Worm (Caenorhabditis elegans) whole organism, young adult: ENCODE measurements around the gene gmeb-3.
A peak's percentile ranks its signal among the peaks of the same experiment; 100 is the strongest.

Source experiments
- B0261.1 ChIP-seq: sonication (generic microtip); optimal IDR thresholded peaks from 2 replicates; lab custom pipeline; 2016; ENCODE audit warnings: mild to moderate bottlenecking, missing genetic modification characterization, moderate library complexity, missing compliant biosample characterization
- B0336.3 ChIP-seq: fragments of 200-800 bp; sonication (Bioruptor generic); IDR thresholded peaks from 2 replicates; pipeline ENCODE4 v1.3.6; 2022; ENCODE audit warnings: missing genetic modification characterization, missing compliant biosample characterization
- D2030.7 ChIP-seq: fragments of 200-800 bp; sonication (Bioruptor generic); IDR thresholded peaks from 2 replicates; pipeline ENCODE4 v1.3.6; 2022; ENCODE audit warnings: missing genetic modification reagents, missing genetic modification characterization, missing compliant biosample characterization
- F10E7.11 ChIP-seq: sonication (generic microtip); optimal IDR thresholded peaks from 2 replicates; lab custom pipeline; 2017; ENCODE audit warnings: mild to moderate bottlenecking, missing genetic modification characterization, moderate library complexity, missing compliant biosample characterization
- F33H1.4 ChIP-seq: fragments of 200-800 bp; sonication (Bioruptor generic); IDR thresholded peaks from 2 replicates; pipeline ENCODE4 v1.3.6; 2022; ENCODE audit warnings: missing genetic modification reagents, missing genetic modification characterization, missing compliant biosample characterization
- F37B4.10 ChIP-seq: fragments of 200-800 bp; sonication (Bioruptor generic); IDR thresholded peaks from 2 replicates; pipeline ENCODE4 v1.3.6; 2022; ENCODE audit warnings: missing genetic modification characterization, missing compliant biosample characterization
- F49E8.2 ChIP-seq: sonication (generic microtip); optimal IDR thresholded peaks from 3 replicates; lab custom pipeline; 2017; ENCODE audit warnings: missing genetic modification characterization, mild to moderate bottlenecking, missing compliant biosample characterization, antibody characterized with exemption, moderate library complexity; ENCODE audit not compliant: insufficient read depth
- F55B11.4 ChIP-seq: sonication (generic microtip); optimal IDR thresholded peaks from 2 replicates; lab custom pipeline; 2016; ENCODE audit warnings: missing compliant biosample characterization, missing genetic modification characterization, borderline replicate concordance; ENCODE audit not compliant: insufficient read depth
- F57A8.1 ChIP-seq: fragments of 200-800 bp; sonication (Bioruptor generic); optimal IDR thresholded peaks from 2 replicates; lab custom pipeline; 2018; ENCODE audit warnings: mild to moderate bottlenecking, missing genetic modification characterization, moderate library complexity, missing compliant biosample characterization
- F57C9.4 ChIP-seq: sonication (generic microtip); optimal IDR thresholded peaks from 2 replicates; lab custom pipeline; 2017; ENCODE audit warnings: mild to moderate bottlenecking, missing genetic modification characterization, missing compliant biosample characterization
- T07F8.4 ChIP-seq: sonication (generic microtip); optimal IDR thresholded peaks from 2 replicates; lab custom pipeline; 2016; ENCODE audit warnings: mild to moderate bottlenecking, missing genetic modification characterization, moderate library complexity, missing compliant biosample characterization
- Y95B8A.8 ChIP-seq: fragments of 200-800 bp; sonication (Bioruptor generic); IDR thresholded peaks from 2 replicates; pipeline ENCODE4 v1.3.6; 2022; ENCODE audit warnings: missing genetic modification reagents, missing genetic modification characterization, missing compliant biosample characterization
- ZK185.1 ChIP-seq: sonication (generic microtip); optimal IDR thresholded peaks from 2 replicates; lab custom pipeline; 2016; ENCODE audit warnings: mild to moderate bottlenecking, missing genetic modification characterization, missing compliant biosample characterization; ENCODE audit not compliant: poor library complexity, severe bottlenecking
- attf-3 ChIP-seq: fragments of 200-800 bp; sonication (Bioruptor generic); conservative IDR thresholded peaks from 2 replicates; pipeline ENCODE4 v1.3.6; 2022; ENCODE audit warnings: missing genetic modification reagents, missing genetic modification characterization, missing compliant biosample characterization
- attf-5 ChIP-seq: fragments of 200-800 bp; sonication (Bioruptor generic); optimal IDR thresholded peaks from 2 replicates; lab custom pipeline; 2018; ENCODE audit warnings: mild to moderate bottlenecking, missing genetic modification characterization, missing compliant biosample characterization
- attf-6 ChIP-seq: fragments of 200-800 bp; sonication (Bioruptor generic); IDR thresholded peaks from 2 replicates; pipeline ENCODE4 v1.3.6; 2022; ENCODE audit warnings: missing genetic modification reagents, missing genetic modification characterization, missing compliant biosample characterization
- bed-1 ChIP-seq: fragments of 200-800 bp; sonication (Bioruptor generic); IDR thresholded peaks from 2 replicates; pipeline ENCODE4 v1.3.6; 2022; ENCODE audit warnings: missing genetic modification reagents, missing genetic modification characterization, missing compliant biosample characterization
- ceh-27 ChIP-seq: fragments of 200-800 bp; sonication (Bioruptor generic); optimal IDR thresholded peaks from 2 replicates; lab custom pipeline; 2018; ENCODE audit warnings: mild to moderate bottlenecking, missing genetic modification characterization, moderate library complexity, missing compliant biosample characterization
- chd-7 ChIP-seq: sonication (generic microtip); optimal IDR thresholded peaks from 2 replicates; lab custom pipeline; 2016; ENCODE audit warnings: mild to moderate bottlenecking, missing genetic modification characterization, moderate library complexity, missing compliant biosample characterization
- efl-1 ChIP-seq: fragments of 150-350 bp; optimal IDR thresholded peaks from 2 replicates; lab custom pipeline; 2014; ENCODE audit warnings: missing biosample characterization, missing genetic modification reagents, missing genetic modification characterization
- egl-18 ChIP-seq: fragments of 200-800 bp; sonication (Bioruptor generic); IDR thresholded peaks from 2 replicates; pipeline ENCODE4 v1.3.6; 2022; ENCODE audit warnings: missing genetic modification reagents, missing genetic modification characterization, missing compliant biosample characterization
- egl-44 ChIP-seq: fragments of 200-800 bp; sonication (Bioruptor generic); IDR thresholded peaks from 2 replicates; pipeline ENCODE4 v1.3.6; 2022; ENCODE audit warnings: missing genetic modification reagents, missing genetic modification characterization, missing compliant biosample characterization
- ekl-4 ChIP-seq: fragments of 200-800 bp; sonication (Bioruptor generic); IDR thresholded peaks from 2 replicates; pipeline ENCODE4 v1.3.6; 2022; ENCODE audit warnings: missing genetic modification reagents, missing genetic modification characterization, missing compliant biosample characterization
- ets-4 ChIP-seq: fragments of 200-800 bp; sonication (Bioruptor generic); optimal IDR thresholded peaks from 2 replicates; lab custom pipeline; 2018; ENCODE audit warnings: mild to moderate bottlenecking, missing genetic modification characterization, missing compliant biosample characterization
- fkh-3 ChIP-seq: sonication (generic microtip); optimal IDR thresholded peaks from 2 replicates; lab custom pipeline; 2016; ENCODE audit warnings: mild to moderate bottlenecking, missing genetic modification characterization, missing compliant biosample characterization
- him-1 ChIP-seq: sonication (generic microtip); optimal IDR thresholded peaks from 2 replicates; lab custom pipeline; 2016; ENCODE audit warnings: missing genotype, missing genetic modification reagents, missing genetic modification characterization, missing compliant biosample characterization
- hmg-20 ChIP-seq: fragments of 200-800 bp; sonication (Bioruptor generic); IDR thresholded peaks from 2 replicates; pipeline ENCODE4 v1.3.6; 2022; ENCODE audit warnings: missing genetic modification reagents, missing genetic modification characterization, missing compliant biosample characterization
- hsf-1 ChIP-seq: fragments of 200-800 bp; sonication (Bioruptor generic); IDR thresholded peaks from 2 replicates; pipeline ENCODE4 v1.3.6; 2022; ENCODE audit warnings: missing genetic modification reagents, missing genetic modification characterization, missing compliant biosample characterization
- lin-26 ChIP-seq: fragments of 200-800 bp; sonication (Bioruptor generic); IDR thresholded peaks from 2 replicates; pipeline ENCODE4 v1.3.6; 2022; ENCODE audit warnings: missing genetic modification reagents, missing genetic modification characterization, missing compliant biosample characterization
- lin-35 ChIP-seq, 3 experiments: fragments of 150-350 bp in 2 of 3; sonication (generic microtip) in 1 of 3; optimal IDR thresholded peaks; 2 replicates each; lab custom pipeline; 2014 to 2018; ENCODE audit warnings: missing biosample characterization in 3 of 3, missing genetic modification characterization in 3 of 3, missing genetic modification reagents in 3 of 3
- lin-54 ChIP-seq: fragments of 200-800 bp; sonication (Bioruptor generic); optimal IDR thresholded peaks from 2 replicates; lab custom pipeline; 2018; ENCODE audit warnings: mild to moderate bottlenecking, missing genetic modification characterization, missing compliant biosample characterization
- lir-1 ChIP-seq: fragments of 200-800 bp; sonication (Bioruptor generic); conservative IDR thresholded peaks from 2 replicates; pipeline ENCODE4 v1.3.6; 2022; ENCODE audit warnings: missing genetic modification reagents, missing genetic modification characterization, missing compliant biosample characterization
- lsl-1 ChIP-seq: fragments of 200-800 bp; sonication (Bioruptor generic); optimal IDR thresholded peaks from 2 replicates; lab custom pipeline; 2018; ENCODE audit warnings: mild to moderate bottlenecking, missing genetic modification characterization, moderate library complexity, missing compliant biosample characterization
- madf-10 ChIP-seq: sonication (generic microtip); optimal IDR thresholded peaks from 2 replicates; lab custom pipeline; 2016; ENCODE audit warnings: mild to moderate bottlenecking, missing genetic modification characterization, missing compliant biosample characterization
- madf-6 ChIP-seq: fragments of 200-800 bp; sonication (Bioruptor generic); IDR thresholded peaks from 2 replicates; pipeline ENCODE4 v1.3.6; 2022; ENCODE audit warnings: missing genetic modification reagents, missing genetic modification characterization, missing compliant biosample characterization
- madf-8 ChIP-seq: fragments of 200-800 bp; sonication (Bioruptor generic); conservative IDR thresholded peaks from 2 replicates; pipeline ENCODE4 v1.3.6; 2022; ENCODE audit warnings: missing genetic modification reagents, missing genetic modification characterization, missing compliant biosample characterization
- mxl-1 ChIP-seq: sonication (generic microtip); optimal IDR thresholded peaks from 2 replicates; lab custom pipeline; 2016; ENCODE audit warnings: missing genetic modification characterization, missing compliant biosample characterization
- nfya-1 ChIP-seq: sonication (generic microtip); optimal IDR thresholded peaks from 2 replicates; lab custom pipeline; 2017; ENCODE audit warnings: antibody characterized with exemption, missing compliant biosample characterization, missing genetic modification characterization, borderline replicate concordance; ENCODE audit not compliant: insufficient read depth
- nfyb-1 ChIP-seq: fragments of 200-800 bp; sonication (Bioruptor generic); IDR thresholded peaks from 2 replicates; pipeline ENCODE4 v1.3.6; 2022; ENCODE audit warnings: missing genetic modification reagents, missing genetic modification characterization, missing compliant biosample characterization
- nhr-179 ChIP-seq: sonication (generic microtip); optimal IDR thresholded peaks from 2 replicates; lab custom pipeline; 2016; ENCODE audit warnings: mild to moderate bottlenecking, missing genetic modification characterization, missing compliant biosample characterization
- nhr-27 ChIP-seq: fragments of 200-800 bp; sonication (Bioruptor generic); optimal IDR thresholded peaks from 2 replicates; lab custom pipeline; 2018; ENCODE audit warnings: mild to moderate bottlenecking, missing genetic modification characterization, moderate library complexity, missing compliant biosample characterization
- snpc-1.1 ChIP-seq: sonication (generic microtip); optimal IDR thresholded peaks from 2 replicates; lab custom pipeline; 2017; ENCODE audit warnings: missing genetic modification characterization, mild to moderate bottlenecking, missing compliant biosample characterization, antibody characterized with exemption, moderate library complexity, missing genotype, missing genetic modification reagents; ENCODE audit not compliant: insufficient read depth
- snpc-3.4 ChIP-seq: sonication (generic microtip); optimal IDR thresholded peaks from 2 replicates; lab custom pipeline; 2017; ENCODE audit warnings: missing genetic modification characterization, mild to moderate bottlenecking, missing compliant biosample characterization, antibody characterized with exemption, moderate library complexity, missing genotype, missing genetic modification reagents
- snpc-4 ChIP-seq, 5 experiments: fragments of 150-350 bp in 1 of 5; sonication (generic microtip) in 4 of 5; optimal IDR thresholded peaks; 2 replicates each; lab custom pipeline; 2014 to 2018; ENCODE audit warnings: missing genetic modification characterization in 5 of 5, missing biosample characterization in 3 of 5, antibody characterized with exemption in 2 of 5, mild to moderate bottlenecking in 2 of 5, missing compliant biosample characterization in 2 of 5, missing genotype in 2 of 5, moderate library complexity in 2 of 5, missing genetic modification reagents in 1 of 5
- sptf-2 ChIP-seq: fragments of 200-800 bp; sonication (Bioruptor generic); optimal IDR thresholded peaks from 2 replicates; lab custom pipeline; 2018; ENCODE audit warnings: mild to moderate bottlenecking, missing genetic modification characterization, missing compliant biosample characterization
- xnd-1 ChIP-seq: sonication (generic microtip); optimal IDR thresholded peaks from 2 replicates; lab custom pipeline; 2016; ENCODE audit warnings: missing genotype, missing genetic modification reagents, missing genetic modification characterization, missing compliant biosample characterization
- ztf-22 ChIP-seq: fragments of 200-800 bp; sonication (Bioruptor generic); optimal IDR thresholded peaks from 2 replicates; lab custom pipeline; 2018; ENCODE audit warnings: mild to moderate bottlenecking, missing genetic modification characterization, moderate library complexity, missing compliant biosample characterization
- ztf-3 ChIP-seq: fragments of 200-800 bp; sonication (Bioruptor generic); optimal IDR thresholded peaks from 2 replicates; lab custom pipeline; 2018; ENCODE audit warnings: mild to moderate bottlenecking, missing genetic modification characterization, missing compliant biosample characterization

Gene gmeb-3

DNA sequence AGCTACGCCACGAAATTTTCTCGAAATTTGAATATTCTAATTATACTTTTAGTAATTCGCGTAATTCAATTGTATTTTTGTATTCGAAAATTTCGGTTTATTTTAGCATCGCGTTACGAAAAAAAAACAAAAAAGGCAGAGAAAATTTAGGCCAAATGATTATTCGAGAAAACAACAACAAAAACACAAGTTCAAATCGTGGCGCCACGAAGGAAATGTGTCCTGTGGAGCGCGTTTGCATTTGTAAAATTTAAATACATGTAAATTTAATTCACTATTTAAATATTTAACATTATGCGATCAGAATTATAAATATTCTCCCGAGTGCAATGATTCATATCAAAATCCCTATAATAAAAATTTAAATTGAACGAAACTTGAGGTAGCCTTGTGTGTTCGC, 44.6 kb upstream of the gmeb-3 start (continued):
- no peak for TF ChIP-seq Y95B8A.8 (GFP tag; lab: Robert Waterston, UW)
- TF ChIP-seq lir-1 (GFP tag; lab: Robert Waterston, UW), result no peak
- no peak for TF ChIP-seq T07F8.4 (tag; lab: Kevin White, UChicago)
- TF ChIP-seq nhr-179, result no peak
- TF ChIP-seq madf-6 (GFP tag; lab: Robert Waterston, UW), result peak; percentile 61; the same call in 1 of the 2 replicates
- no peak for TF ChIP-seq ztf-3 (GFP tag; lab: Kevin White, UChicago)
- no peak for TF ChIP-seq ets-4 (GFP tag; lab: Kevin White, UChicago)
- no peak for TF ChIP-seq F10E7.11
- no peak for TF ChIP-seq attf-6 (GFP tag; lab: Robert Waterston, UW)
- TF ChIP-seq hsf-1 (GFP tag; lab: Robert Waterston, UW), result peak; percentile 88
- no peak for TF ChIP-seq ZK185.1 (tag; lab: Kevin White, UChicago)
- peak; percentile 79 for TF ChIP-seq efl-1 (GFP tag; lab: Kevin White, UChicago)
- no peak for TF ChIP-seq egl-18 (GFP tag; lab: Robert Waterston, UW)
- TF ChIP-seq lin-26 (GFP tag; lab: Robert Waterston, UW), result no peak
- no peak for TF ChIP-seq bed-1
- no peak for TF ChIP-seq madf-10 (tag; lab: Kevin White, UChicago)
- TF ChIP-seq attf-5 (GFP tag; lab: Kevin White, UChicago), result no peak
- TF ChIP-seq ztf-22, result no peak
- TF ChIP-seq sptf-2 (GFP tag; lab: Kevin White, UChicago), result no peak
- TF ChIP-seq lsl-1 (GFP tag; lab: Kevin White, UChicago), result peak; percentile 45
- TF ChIP-seq fkh-3, result no peak
- no peak for TF ChIP-seq F37B4.10 (GFP tag; lab: Robert Waterston, UW)
- no peak for TF ChIP-seq F55B11.4 (tag; lab: Kevin White, UChicago)
- peak; percentile 60 for TF ChIP-seq madf-8
- TF ChIP-seq snpc-1.1, result no peak
- TF ChIP-seq him-1, result no peak
- TF ChIP-seq nfyb-1 (GFP tag; lab: Robert Waterston, UW), result no peak
- peak; percentile 63 for TF ChIP-seq lin-54 (GFP tag; lab: Kevin White, UChicago)
- no peak for TF ChIP-seq F49E8.2 (tag; lab: Kevin White, UChicago)
- peak; percentile 65 for TF ChIP-seq snpc-3.4 (tag; lab: Kevin White, UChicago)
- TF ChIP-seq B0336.3 (GFP tag; lab: Robert Waterston, UW), result no peak
- TF ChIP-seq D2030.7 (GFP tag; lab: Robert Waterston, UW), result peak; percentile 56
- TF ChIP-seq F57A8.1, result no peak
- TF ChIP-seq ceh-27, result no peak
- TF ChIP-seq lin-35 (GFP tag; optimal IDR thresholded peaks at IDR 0.05; lab: Kevin White, UChicago), result no peak
- TF ChIP-seq attf-3 (GFP tag; lab: Robert Waterston, UW), result no peak
- no peak for TF ChIP-seq nhr-27
- no peak for TF ChIP-seq B0261.1
- TF ChIP-seq F57C9.4, result no peak
- TF ChIP-seq snpc-4 (GFP tag; optimal IDR thresholded peaks at IDR 0.05; lab: Kevin White, UChicago), result no peak
- no peak for TF ChIP-seq snpc-4 (tag; optimal IDR thresholded peaks at IDR 0.05; lab: Kevin White, UChicago)
- TF ChIP-seq xnd-1 (tag; lab: Kevin White, UChicago), result no peak
- TF ChIP-seq egl-44, result no peak
- no peak for TF ChIP-seq hmg-20 (GFP tag; lab: Robert Waterston, UW)
- TF ChIP-seq ekl-4 (GFP tag; lab: Robert Waterston, UW), result no peak
- no peak for TF ChIP-seq chd-7 (tag; lab: Kevin White, UChicago)
- no peak for TF ChIP-seq mxl-1 (tag; lab: Kevin White, UChicago)
- TF ChIP-seq nfya-1 (tag; lab: Kevin White, UChicago), result no peak
- TF ChIP-seq F33H1.4 (GFP tag; lab: Robert Waterston, UW), result peak; percentile 54
